Worm (Caenorhabditis elegans): Measurements from ENCODE around the gene C14A4.8.
A peak's percentile ranks its signal among the peaks of the same experiment; 100 is the strongest.

The C14A4.8 gene

DNA sequence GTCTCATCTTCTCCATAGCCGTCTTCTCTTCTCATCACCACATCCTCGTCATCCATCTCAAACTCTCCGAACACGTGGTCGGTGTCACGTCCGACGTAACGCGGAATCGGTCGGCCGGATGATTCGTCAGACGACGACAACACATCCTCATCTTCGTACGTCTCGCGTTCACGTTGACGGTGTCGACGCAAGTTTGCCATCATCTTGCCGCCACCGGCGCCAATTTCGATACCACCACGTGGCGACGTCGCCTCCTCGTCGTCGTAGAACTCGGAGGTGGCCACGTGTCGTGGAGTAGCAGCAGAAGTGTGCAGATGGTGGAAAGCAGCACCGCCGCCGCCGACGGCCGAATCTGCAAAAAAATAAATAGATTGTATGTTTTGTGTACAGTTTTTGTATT lies 50.6 kb downstream of the C14A4.8 start:
- TF ChIP-seq lin-15B (tag; optimal IDR thresholded peaks at IDR 0.05): no peak
- no peak for TF ChIP-seq lin-13 (GFP tag; optimal IDR thresholded peaks at IDR 0.05)
- TF ChIP-seq nhr-6 (tag; optimal IDR thresholded peaks at IDR 0.05): no peak
- TF ChIP-seq F44E2.7 (GFP tag; IDR thresholded peaks at IDR 0.05): no peak
- no peak for TF ChIP-seq unc-39 (tag; optimal IDR thresholded peaks at IDR 0.05)
- no peak for TF ChIP-seq mdl-1 (tag; optimal IDR thresholded peaks at IDR 0.05)
- TF ChIP-seq unc-62 (GFP tag; optimal IDR thresholded peaks at IDR 0.05 in 1 of 2): no peak
- TF ChIP-seq unc-62 (tag; optimal IDR thresholded peaks at IDR 0.05): no peak
- TF ChIP-seq zfp-3 (GFP tag; conservative IDR thresholded peaks at IDR 0.05): peak; percentile 69
- no peak for TF ChIP-seq lsy-2 (tag; optimal IDR thresholded peaks at IDR 0.05)
- TF ChIP-seq madf-5 (GFP tag; IDR thresholded peaks at IDR 0.05): no peak; a peak in 1 of 4 replicates
- TF ChIP-seq lin-29 (GFP tag; IDR thresholded peaks at IDR 0.05): no peak
- no peak for TF ChIP-seq pqm-1 (tag; optimal IDR thresholded peaks at IDR 0.05)
- no peak for TF ChIP-seq zip-2 (tag; optimal IDR thresholded peaks at IDR 0.05)
- TF ChIP-seq egl-43 (GFP tag; IDR thresholded peaks at IDR 0.05): peak; percentile 85
- TF ChIP-seq dmd-9 (GFP tag; IDR thresholded peaks at IDR 0.05): 0 out of 2 replicates have a peak, but pooled peaks have one; percentile 47
- peak; percentile 26; the same call in 1 of the 2 replicates for TF ChIP-seq madf-9 (GFP tag; conservative IDR thresholded peaks at IDR 0.05)
- peak; percentile 34 for TF ChIP-seq rbr-2 (tag; optimal IDR thresholded peaks at IDR 0.05)
- TF ChIP-seq skn-1 (tag; optimal IDR thresholded peaks at IDR 0.05): no peak
- peak; percentile 37; the same call in 1 of the 2 replicates for TF ChIP-seq arid-1 (GFP tag; conservative IDR thresholded peaks at IDR 0.05)
- peak; percentile 39; the same call in 1 of the 2 replicates for TF ChIP-seq tra-1 (GFP tag; IDR thresholded peaks at IDR 0.05)
- no peak for TF ChIP-seq snpc-4 (tag; optimal IDR thresholded peaks at IDR 0.05)
- no peak for TF ChIP-seq attf-4 (tag; optimal IDR thresholded peaks at IDR 0.05)
- TF ChIP-seq daf-19 (GFP tag; conservative IDR thresholded peaks at IDR 0.05): no peak
- peak; percentile 68 for TF ChIP-seq pha-4 (GFP tag; IDR thresholded peaks at IDR 0.05)
- TF ChIP-seq pha-4 (tag; optimal IDR thresholded peaks at IDR 0.05): no peak
- TF ChIP-seq Y75B8A.6 (GFP tag; IDR thresholded peaks at IDR 0.05): peak; percentile 35; the same call in 1 of the 2 replicates
- no peak for TF ChIP-seq ceh-32 (tag; optimal IDR thresholded peaks at IDR 0.05; ENCODE audit: poor library complexity)
- TF ChIP-seq mxl-2 (GFP tag; conservative IDR thresholded peaks at IDR 0.05): no peak
- TF ChIP-seq dmd-6 (GFP tag; IDR thresholded peaks at IDR 0.05): peak; percentile 31; the same call in 1 of the 2 replicates
- no peak for TF ChIP-seq dve-1 (tag; optimal IDR thresholded peaks at IDR 0.05; ENCODE audit: insufficient read depth)
- no peak for TF ChIP-seq dpl-1 (GFP tag; optimal IDR thresholded peaks at IDR 0.05)
- TF ChIP-seq vab-7 (GFP tag; IDR thresholded peaks at IDR 0.05): peak; percentile 31; the same call in 1 of the 2 replicates
- no peak for TF ChIP-seq fkh-10 (GFP tag; optimal IDR thresholded peaks at IDR 0.05)
- no peak for TF ChIP-seq nhr-76 (tag; optimal IDR thresholded peaks at IDR 0.05)
- TF ChIP-seq nhr-28 (tag; optimal IDR thresholded peaks at IDR 0.05): no peak
- TF ChIP-seq mdt-29 (GFP tag; IDR thresholded peaks at IDR 0.05): peak; percentile 59; the same call in 1 of the 2 replicates
- TF ChIP-seq snpc-1.2 (GFP tag; IDR thresholded peaks at IDR 0.05): no peak; the same call in 1 of the 2 replicates
- peak; percentile 76; the same call in 1 of the 2 replicates for TF ChIP-seq D1046.2 (GFP tag; IDR thresholded peaks at IDR 0.05)
- no peak for TF ChIP-seq ztf-11 (tag; optimal IDR thresholded peaks at IDR 0.05)
- no peak for TF ChIP-seq aly-2 (tag; optimal IDR thresholded peaks at IDR 0.05)
- peak; percentile 50 for TF ChIP-seq T26A8.4 (GFP tag; IDR thresholded peaks at IDR 0.05)
- no peak; the same call in 1 of the 2 replicates for TF ChIP-seq nhr-42 (GFP tag; IDR thresholded peaks at IDR 0.05)
- no peak for TF ChIP-seq ama-1 (optimal IDR thresholded peaks at IDR 0.05)
- no peak for TF ChIP-seq lir-3 (tag; optimal IDR thresholded peaks at IDR 0.05)
- no peak for TF ChIP-seq nhr-237 (tag; optimal IDR thresholded peaks at IDR 0.05)
- peak; percentile 45 for TF ChIP-seq Y48G9A.11 (GFP tag; IDR thresholded peaks at IDR 0.05)
- peak; percentile 93 for TF ChIP-seq set-16 (GFP tag; IDR thresholded peaks at IDR 0.05)
- TF ChIP-seq lin-38 (GFP tag; IDR thresholded peaks at IDR 0.05): no peak
- no peak for TF ChIP-seq nhr-11 (tag; optimal IDR thresholded peaks at IDR 0.05)
- no peak for TF ChIP-seq unc-130 (GFP tag; optimal IDR thresholded peaks at IDR 0.05)
- TF ChIP-seq ctbp-1 (GFP tag; IDR thresholded peaks at IDR 0.05): peak; percentile 54
- TF ChIP-seq zip-11 (GFP tag; IDR thresholded peaks at IDR 0.05): no peak

All from whole organism, L4 larva.